Worm (Caenorhabditis elegans): ENCODE measurements around the gene phat-6.

- no peak for TF ChIP-seq lsy-2 (tag; optimal IDR thresholded peaks at IDR 0.05)
- TF ChIP-seq nhr-77 (tag; optimal IDR thresholded peaks at IDR 0.05), result no peak
- no peak for TF ChIP-seq fos-1 (tag; optimal IDR thresholded peaks at IDR 0.05)
- no peak for TF ChIP-seq jun-1 (tag; optimal IDR thresholded peaks at IDR 0.05)
- TF ChIP-seq tbx-2 (tag; optimal IDR thresholded peaks at IDR 0.05), result no peak
- no peak for TF ChIP-seq unc-130 (tag; optimal IDR thresholded peaks at IDR 0.05)
- no peak for TF ChIP-seq ztf-4 (tag; optimal IDR thresholded peaks at IDR 0.05)
- no peak for TF ChIP-seq efl-1 (optimal IDR thresholded peaks at IDR 0.05)
- TF ChIP-seq efl-1 (GFP tag; optimal IDR thresholded peaks at IDR 0.05 in 1 of 2), result no peak
- TF ChIP-seq zag-1 (tag; optimal IDR thresholded peaks at IDR 0.05), result no peak
- TF ChIP-seq snpc-4 (tag; optimal IDR thresholded peaks at IDR 0.05), result no peak
- TF ChIP-seq blmp-1 (tag; optimal IDR thresholded peaks at IDR 0.05), result no peak
Observed at ce11 chrX:15199052-15199451, 4.9 kb upstream of the phat-6 start, which contains the start of gene snt-7.
